Worm (Caenorhabditis elegans) whole organism, L3 larva: Measurements from ENCODE around the gene glb-31.

Source experiments
- aly-2 ChIP-seq: fragments of 150-350 bp; optimal IDR thresholded peaks from 2 replicates; lab custom pipeline; 2014; ENCODE audit warnings: missing biosample characterization, missing genetic modification characterization
- ceh-82 ChIP-seq: fragments of 150-350 bp; optimal IDR thresholded peaks from 2 replicates; lab custom pipeline; 2014; ENCODE audit warnings: missing biosample characterization, missing genetic modification characterization
- egl-27 ChIP-seq: sonication (generic microtip); optimal IDR thresholded peaks from 4 replicates; lab custom pipeline; 2017; ENCODE audit warnings: missing biosample characterization, missing genetic modification reagents, missing genetic modification characterization
- elt-2 ChIP-seq: sonication (generic microtip); optimal IDR thresholded peaks from 2 replicates; lab custom pipeline; 2016; ENCODE audit warnings: missing genetic modification reagents, mild to moderate bottlenecking, missing genetic modification characterization, missing compliant biosample characterization
- fos-1 ChIP-seq: fragments of 150-350 bp; optimal IDR thresholded peaks from 2 replicates; lab custom pipeline; 2014; ENCODE audit warnings: missing biosample characterization, missing genetic modification characterization
- lin-39 ChIP-seq: fragments of 150-350 bp; optimal IDR thresholded peaks from 2 replicates; lab custom pipeline; 2018; ENCODE audit warnings: missing biosample characterization, missing genetic modification reagents, missing genetic modification characterization
- lsy-12 ChIP-seq: sonication (generic microtip); optimal IDR thresholded peaks from 2 replicates; lab custom pipeline; 2016; ENCODE audit warnings: mild to moderate bottlenecking, missing genetic modification characterization, missing compliant biosample characterization
- nhr-12 ChIP-seq: fragments of 150-350 bp; optimal IDR thresholded peaks from 2 replicates; lab custom pipeline; 2014; ENCODE audit warnings: missing biosample characterization, missing genetic modification characterization
- unc-39 ChIP-seq: sonication (generic microtip); optimal IDR thresholded peaks from 4 replicates; lab custom pipeline; 2017; ENCODE audit warnings: missing biosample characterization, missing genetic modification characterization
- unc-62 ChIP-seq: fragments of 150-350 bp; sonication (generic microtip); optimal IDR thresholded peaks from 4 replicates; lab custom pipeline; 2014; ENCODE audit warnings: missing biosample characterization, missing genetic modification reagents, missing genetic modification characterization

DNA sequence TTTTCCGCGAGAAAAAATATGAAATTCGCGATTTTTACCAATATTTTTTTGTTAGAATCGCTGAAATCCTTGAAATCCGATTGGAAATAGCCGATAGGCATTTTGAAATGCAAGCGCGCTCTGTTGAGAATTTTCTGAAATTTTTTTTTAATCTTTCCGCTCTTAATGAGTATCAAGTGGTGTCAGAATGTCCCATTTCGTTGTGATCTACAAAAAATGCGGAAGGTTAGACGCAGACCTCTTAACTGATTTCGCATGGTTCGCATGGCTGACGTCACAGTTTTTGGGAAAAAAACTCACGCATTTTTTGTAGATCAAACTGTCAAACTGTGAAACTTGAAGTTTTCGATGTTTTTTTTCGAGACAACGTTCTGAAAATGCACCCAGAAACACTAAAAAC lies 29.6 kb downstream of the glb-31 start, which contains the start of gene srw-66:
- no peak for TF ChIP-seq egl-27 (tag; lab: Kevin White, UChicago)
- no peak for TF ChIP-seq nhr-12 (tag; lab: Kevin White, UChicago)
- TF ChIP-seq fos-1 (tag; lab: Kevin White, UChicago) = no peak
- no peak for TF ChIP-seq elt-2 (tag; lab: Kevin White, UChicago)
- no peak for TF ChIP-seq ceh-82
- TF ChIP-seq aly-2 (tag; lab: Kevin White, UChicago) = no peak
- TF ChIP-seq lin-39 (tag; lab: Kevin White, UChicago) = no peak
- TF ChIP-seq unc-62 = no peak
- no peak for TF ChIP-seq unc-39
- no peak for TF ChIP-seq lsy-12 (tag; lab: Kevin White, UChicago)
